Worm (Caenorhabditis elegans) whole organism, dauer: ENCODE data around the gene str-209.

Experiments used
- unc-62 ChIP-seq: sonication (generic microtip); optimal IDR thresholded peaks from 2 replicates; lab custom pipeline; 2017; ENCODE audit warnings: missing biosample characterization, missing genetic modification reagents, missing genetic modification characterization

The str-209 gene

DNA sequence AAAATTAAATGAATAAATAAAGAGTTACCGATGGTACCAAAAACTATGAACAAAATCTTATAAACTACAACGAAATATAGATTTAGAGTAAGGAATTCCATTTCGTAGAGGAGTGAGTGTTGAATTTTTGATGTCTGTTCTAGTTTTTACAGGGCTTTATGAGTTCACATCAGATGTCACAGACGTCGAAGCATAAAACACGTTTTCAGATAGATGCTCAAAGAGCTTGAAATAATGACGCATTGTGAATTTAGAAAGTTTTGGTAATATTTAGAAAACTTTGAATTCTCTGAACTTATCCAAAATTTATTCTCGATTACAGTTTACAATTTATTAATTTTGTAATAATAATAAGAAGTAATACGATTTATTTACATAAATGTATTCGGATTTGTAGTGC is 24.2 kb downstream of the str-209 start, which contains the start of gene srsx-9:
Gene srsx-9 (minus strand): TSS at position 101 of the 400 bp plus-strand sequence.
- no peak for TF ChIP-seq unc-62 (GFP tag; lab: Kevin White, UChicago)

DNA sequence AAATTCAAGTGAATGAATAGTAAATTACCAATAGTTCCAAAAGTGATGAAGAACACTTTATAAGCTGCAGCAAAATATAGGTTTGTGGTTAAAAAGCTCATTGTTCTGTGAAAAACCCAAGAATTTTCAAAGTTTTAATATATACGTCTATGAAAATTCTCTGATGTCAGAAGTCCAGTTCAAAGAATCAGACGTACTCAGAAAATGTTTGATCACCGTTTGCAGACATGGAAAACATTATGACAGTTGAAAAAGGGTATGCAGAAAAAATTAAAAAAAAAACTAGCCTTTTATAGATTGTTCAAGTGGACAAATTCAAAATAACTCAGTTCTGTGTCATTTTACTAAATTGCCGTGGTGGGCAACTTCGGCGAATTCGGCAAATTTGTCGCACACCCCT is 25.9 kb downstream of the str-209 start, which contains the start of gene srsx-10:
Gene srsx-10 (minus strand): TSS at position 101 of the 400 bp plus-strand sequence.
- no peak for TF ChIP-seq unc-62 (GFP tag; lab: Kevin White, UChicago)

DNA sequence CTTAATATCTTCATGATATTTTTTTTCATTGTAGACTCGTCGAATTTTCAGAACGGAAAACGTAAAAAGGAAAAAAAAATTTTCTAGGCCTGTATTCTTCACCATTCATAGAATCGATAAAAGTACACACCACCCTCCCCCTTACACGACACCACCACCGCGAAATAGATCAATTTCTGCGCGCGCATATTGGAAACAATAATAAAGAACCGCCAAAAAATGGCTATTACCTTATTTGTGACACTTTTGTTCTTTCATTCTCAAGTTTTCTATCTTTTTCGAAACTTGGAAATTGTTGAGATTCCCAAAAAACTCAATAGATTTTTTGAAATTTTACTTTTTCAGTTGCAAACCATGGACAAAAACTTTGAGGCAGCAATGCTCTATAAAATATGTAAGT is 26.4 kb downstream of the str-209 start, which contains the start of gene F26G5.1:
Gene F26G5.1 (plus strand): TSS at position 339 of the 400 bp plus-strand sequence.
- no peak for TF ChIP-seq unc-62 (GFP tag; lab: Kevin White, UChicago)

DNA sequence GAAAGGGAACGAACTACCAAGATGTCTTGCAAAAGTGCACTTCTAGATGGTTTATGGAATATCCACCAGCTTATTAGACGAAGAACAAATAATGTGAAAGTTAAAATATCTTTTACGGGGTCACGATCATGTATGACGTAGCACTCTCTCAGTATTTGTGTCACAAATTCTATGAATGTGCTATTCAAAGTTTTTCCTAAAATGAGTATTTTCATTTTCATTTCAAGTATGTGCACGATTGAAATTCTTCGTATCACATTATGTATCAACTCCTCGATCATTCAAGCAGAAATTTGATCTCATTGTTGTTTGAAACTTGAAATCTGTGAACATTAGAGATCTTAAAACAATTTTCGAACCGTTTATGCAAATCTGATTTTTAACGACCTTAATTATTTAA is 28.8 kb downstream of the str-209 start:
- no peak for TF ChIP-seq unc-62 (GFP tag; lab: Kevin White, UChicago)

DNA sequence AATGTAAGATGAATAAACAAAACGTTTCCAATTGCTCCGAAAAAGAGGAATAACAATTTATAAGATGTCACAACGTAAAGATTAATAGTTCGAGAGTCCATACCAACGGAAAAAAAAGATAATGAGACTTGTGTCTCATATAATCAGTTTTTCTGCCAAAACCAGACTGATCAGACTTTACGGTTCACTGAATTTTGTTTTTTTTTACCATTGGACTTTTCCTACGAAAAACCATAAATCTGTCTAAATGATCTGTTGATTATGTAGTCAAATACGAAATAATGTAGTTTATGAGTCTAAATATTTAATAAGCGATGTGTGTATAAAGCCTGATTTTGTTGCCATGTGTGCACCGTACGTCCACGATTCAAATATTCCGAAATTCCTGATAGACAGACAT is 30.3 kb downstream of the str-209 start, which contains the start of gene srsx-11:
Gene srsx-11 (minus strand): TSS at position 101 of the 400 bp plus-strand sequence.
- no peak for TF ChIP-seq unc-62 (GFP tag; lab: Kevin White, UChicago)

DNA sequence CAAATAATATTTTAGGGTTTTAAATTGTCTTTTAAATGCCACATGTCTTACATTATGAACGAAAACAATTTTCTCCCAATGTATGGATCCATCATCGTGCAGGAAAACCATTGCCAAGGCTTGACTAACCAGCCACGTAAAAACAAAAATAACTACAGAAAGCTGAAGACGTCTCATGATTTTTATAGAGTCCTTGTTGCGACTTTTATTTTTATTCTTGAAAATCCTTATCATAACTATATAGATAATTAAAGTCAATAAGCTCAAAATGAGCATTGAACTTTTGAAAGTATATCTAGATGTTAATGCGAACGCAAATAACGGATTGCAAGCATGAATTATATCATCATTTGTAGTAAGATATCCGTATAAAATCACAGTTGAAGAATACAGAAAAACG is 31.4 kb downstream of the str-209 start:
- no peak for TF ChIP-seq unc-62 (GFP tag; lab: Kevin White, UChicago)

DNA sequence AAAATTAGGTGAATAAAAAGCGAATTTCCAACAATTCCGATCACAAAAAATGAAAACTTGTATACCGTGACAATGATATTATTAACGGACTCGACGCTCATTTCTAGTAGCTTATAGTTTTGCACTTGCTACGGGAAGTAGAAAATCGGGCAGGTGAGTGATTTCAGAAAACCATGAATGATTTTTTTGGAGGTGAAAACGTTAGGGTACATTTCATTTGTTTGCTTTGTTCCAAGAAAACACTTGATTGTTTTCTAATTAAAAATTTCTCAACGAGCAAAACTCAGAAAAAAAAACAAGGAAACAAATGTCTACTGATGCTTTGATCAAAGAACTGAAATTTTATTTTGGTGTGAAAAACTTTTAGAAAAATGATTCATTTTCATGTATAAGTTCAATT is 32.1 kb downstream of the str-209 start, which contains the start of gene srsx-12:
Gene srsx-12 (minus strand): TSS at position 101 of the 400 bp plus-strand sequence.
- no peak for TF ChIP-seq unc-62 (GFP tag; lab: Kevin White, UChicago)

DNA sequence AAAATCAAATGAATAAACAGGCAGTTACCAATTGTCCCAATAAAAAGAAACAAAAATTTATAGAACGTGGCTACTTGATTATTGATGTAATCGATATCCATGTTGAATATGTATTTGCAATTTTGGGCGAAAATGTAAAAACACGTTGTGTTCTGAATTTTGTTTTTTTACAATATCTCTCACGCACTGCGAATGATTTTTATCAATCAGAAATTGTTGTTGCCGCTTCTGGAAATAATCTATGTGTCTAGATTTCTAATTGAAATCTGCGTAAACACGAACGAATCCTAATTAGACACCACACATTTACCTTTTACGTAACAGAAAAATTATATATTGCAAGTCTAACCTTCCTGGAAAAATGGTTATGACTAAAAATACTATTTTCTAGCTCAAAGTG is 34.4 kb downstream of the str-209 start, which contains the start of gene srsx-13:
Gene srsx-13 (minus strand): TSS at position 101 of the 400 bp plus-strand sequence.
- no peak for TF ChIP-seq unc-62 (GFP tag; lab: Kevin White, UChicago)

DNA sequence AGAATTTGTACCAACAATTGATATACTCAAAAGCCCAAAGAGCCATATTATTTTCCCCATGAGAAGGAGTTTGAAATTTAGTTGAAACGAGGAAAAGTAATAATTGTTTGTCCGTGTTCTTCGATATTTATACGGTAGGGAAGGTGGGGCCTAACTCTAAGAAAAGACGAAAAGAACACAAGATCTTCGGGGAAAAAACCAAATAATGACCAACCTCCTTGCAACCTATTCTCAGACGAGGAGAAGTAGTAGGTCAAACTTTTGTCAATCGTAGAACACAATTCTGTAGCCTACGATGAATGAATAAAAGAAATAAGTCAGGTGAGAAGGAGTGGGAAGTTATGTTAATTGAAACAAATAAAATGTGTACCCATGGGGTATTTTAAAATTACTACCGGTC is 38.4 kb downstream of the str-209 start, which contains the start of gene ncx-8:
Gene ncx-8 (minus strand): TSS at position 101 of the 400 bp plus-strand sequence.
- no peak for TF ChIP-seq unc-62 (GFP tag; lab: Kevin White, UChicago)

DNA sequence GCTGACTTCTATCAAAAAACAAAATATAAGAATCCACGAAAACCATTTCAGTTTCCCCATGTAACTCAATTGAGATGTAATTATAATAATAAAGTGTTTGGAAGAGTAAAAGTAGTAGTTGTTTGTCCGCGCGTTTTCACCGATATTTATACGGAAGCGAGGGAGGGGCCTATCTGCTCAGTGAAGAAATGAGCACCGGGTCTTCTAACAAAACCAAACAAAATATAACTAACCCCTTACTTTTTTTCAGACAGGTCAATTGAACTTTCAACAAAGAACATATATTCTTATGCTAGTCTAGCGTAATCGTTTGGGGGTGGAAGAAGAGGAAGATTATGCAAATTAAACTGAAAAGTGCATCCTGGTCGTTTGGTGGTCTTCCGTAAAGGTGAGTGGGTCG is 46.4 kb downstream of the str-209 start, which contains the start of gene ncx-9:
Gene ncx-9 (minus strand): TSS at position 101 of the 400 bp plus-strand sequence.
- TF ChIP-seq unc-62 (GFP tag; lab: Kevin White, UChicago): no peak

DNA sequence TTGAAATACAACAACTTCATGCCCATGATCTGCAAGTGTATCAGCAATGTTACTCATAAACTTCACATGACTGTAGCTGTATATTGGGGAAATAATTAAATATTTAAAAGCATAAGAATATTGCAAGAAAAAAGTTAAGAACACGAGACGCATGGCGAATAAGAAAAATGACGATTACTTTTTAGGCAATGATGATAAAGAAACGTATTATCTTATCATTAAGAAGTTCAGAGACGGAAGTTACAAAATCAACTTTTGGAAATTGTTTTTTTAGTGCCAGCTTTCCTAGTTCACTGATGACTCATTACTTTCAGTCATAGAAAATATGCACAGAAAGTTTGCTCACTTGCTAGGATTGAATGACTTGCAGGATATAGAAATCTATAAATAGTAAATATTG is 51.7 kb downstream of the str-209 start, which contains the start of gene ugt-7:
Gene ugt-7 (minus strand): TSS at position 161 of the 400 bp plus-strand sequence.
- no peak for TF ChIP-seq unc-62 (GFP tag; lab: Kevin White, UChicago)
